Fruit fly (Drosophila melanogaster) whole organism, wandering third instar larva: ENCODE measurements around the gene Pgk.

Experiments
- Abd-B ChIP-seq: fragments of >200 bp; optimal IDR thresholded peaks from 2 replicates; lab custom pipeline; 2017; ENCODE audit warnings: missing biosample characterization, missing genetic modification characterization
- CG32264 ChIP-seq: fragments of 200-800 bp; sonication (Bioruptor generic); optimal IDR thresholded peaks from 2 replicates; lab custom pipeline; 2016; ENCODE audit warnings: missing biosample characterization, missing genetic modification characterization
- CG9705 ChIP-seq: fragments of 200-800 bp; sonication (Bioruptor generic); optimal IDR thresholded peaks from 2 replicates; lab custom pipeline; 2018; ENCODE audit warnings: missing biosample characterization, mild to moderate bottlenecking, missing genetic modification characterization
- CrebA ChIP-seq: fragments of 200-800 bp; sonication (Bioruptor generic); optimal IDR thresholded peaks from 2 replicates; lab custom pipeline; 2016; ENCODE audit warnings: missing biosample characterization, mild to moderate bottlenecking, missing genetic modification characterization, borderline replicate concordance
- Dfd ChIP-seq: fragments of >200 bp; optimal IDR thresholded peaks from 2 replicates; lab custom pipeline; 2017; ENCODE audit warnings: missing biosample characterization, missing genetic modification characterization
- Dif ChIP-seq: fragments of 200-275, 200-300 bp; sonication (Bioruptor generic); optimal IDR thresholded peaks from 2 replicates; lab custom pipeline; 2018; ENCODE audit warnings: missing biosample characterization, missing genetic modification characterization; ENCODE audit not compliant: partially characterized antibody
- GATAd ChIP-seq: sonication (Bioruptor generic); optimal IDR thresholded peaks from 2 replicates; lab custom pipeline; 2016; ENCODE audit warnings: missing biosample characterization, missing genetic modification characterization
- HLH106 ChIP-seq: fragments of 200-800 bp; optimal IDR thresholded peaks from 3 replicates; lab custom pipeline; 2019; ENCODE audit warnings: missing biosample characterization, mild to moderate bottlenecking, missing genetic modification characterization, moderate library complexity
- Hnf4 ChIP-seq: fragments of 200-800 bp; sonication (Bioruptor generic); optimal IDR thresholded peaks from 2 replicates; lab custom pipeline; 2016; ENCODE audit warnings: missing biosample characterization, mild to moderate bottlenecking, missing genetic modification characterization
- Hr78 ChIP-seq: fragments of >200 bp; optimal IDR thresholded peaks from 2 replicates; lab custom pipeline; 2017; ENCODE audit warnings: missing biosample characterization, missing genetic modification characterization
- Hr83 ChIP-seq: fragments of 200-300 bp; sonication (Bioruptor generic); optimal IDR thresholded peaks from 2 replicates; lab custom pipeline; 2016; ENCODE audit warnings: missing biosample characterization, mild to moderate bottlenecking, missing genetic modification characterization, moderate library complexity; ENCODE audit not compliant: poor library complexity, severe bottlenecking
- Jra ChIP-seq: sonication (Bioruptor generic); optimal IDR thresholded peaks from 2 replicates; lab custom pipeline; 2016; ENCODE audit warnings: missing biosample characterization, missing genetic modification characterization
- Mio ChIP-seq: sonication (Bioruptor generic); optimal IDR thresholded peaks from 2 replicates; lab custom pipeline; 2016; ENCODE audit warnings: missing biosample characterization, missing genetic modification characterization
- Myc ChIP-seq: fragments of >200 bp; optimal IDR thresholded peaks from 2 replicates; lab custom pipeline; 2017
- N ChIP-seq: fragments of >200 bp; optimal IDR thresholded peaks from 2 replicates; lab custom pipeline; 2018; ENCODE audit warnings: missing biosample characterization, missing external identifiers, missing genetic modification characterization
- OdsH ChIP-seq: fragments of 200-800 bp; sonication (Bioruptor generic); optimal IDR thresholded peaks from 2 replicates; lab custom pipeline; 2016; ENCODE audit warnings: missing biosample characterization, mild to moderate bottlenecking, missing genetic modification characterization
- Rel ChIP-seq, 2 experiments: fragments of 200-800 bp; sonication (Bioruptor generic) in 1 of 2; optimal IDR thresholded peaks; 2 replicates in 1 of 2; 3 replicates in 1 of 2; lab custom pipeline; 2016 to 2019; ENCODE audit warnings: mild to moderate bottlenecking in 2 of 2, missing biosample characterization in 2 of 2, missing genetic modification characterization in 2 of 2, moderate library complexity in 1 of 2
- Sp1 ChIP-seq: fragments of 200-800 bp; sonication (Bioruptor generic); optimal IDR thresholded peaks from 3 replicates; lab custom pipeline; 2019; ENCODE audit warnings: missing biosample characterization, mild to moderate bottlenecking, missing genetic modification characterization, moderate library complexity
- Vsx2 ChIP-seq: fragments of 200-300, 225-300 bp; sonication (Bioruptor generic); optimal IDR thresholded peaks from 2 replicates; lab custom pipeline; 2018; ENCODE audit warnings: missing biosample characterization, missing genetic modification characterization; ENCODE audit not compliant: partially characterized antibody
- br ChIP-seq: fragments of 200-800 bp; sonication (Bioruptor generic); optimal IDR thresholded peaks from 2 replicates; lab custom pipeline; 2016; ENCODE audit warnings: missing biosample characterization, missing genetic modification characterization
- brk ChIP-seq: fragments of 200-800 bp; sonication (Bioruptor generic); optimal IDR thresholded peaks from 2 replicates; lab custom pipeline; 2016; ENCODE audit warnings: missing biosample characterization, mild to moderate bottlenecking, missing genetic modification characterization
- dl ChIP-seq, 2 experiments: fragments of 175-275, 200-275 bp in 1 of 2; fragments of 200-275 bp in 1 of 2; sonication (Bioruptor generic); optimal IDR thresholded peaks; lab custom pipeline; 2018; ENCODE audit warnings: mild to moderate bottlenecking in 2 of 2, missing biosample characterization in 2 of 2, missing genetic modification characterization in 2 of 2, moderate library complexity in 2 of 2; ENCODE audit not compliant: partially characterized antibody in 2 of 2, insufficient read depth in 1 of 2
- dmrt93B ChIP-seq: fragments of 200-800 bp; sonication (Bioruptor generic); optimal IDR thresholded peaks from 2 replicates; lab custom pipeline; 2018; ENCODE audit warnings: missing biosample characterization, mild to moderate bottlenecking, missing genetic modification characterization
- dsf ChIP-seq: sonication (Bioruptor generic); optimal IDR thresholded peaks from 2 replicates; lab custom pipeline; 2016; ENCODE audit warnings: missing biosample characterization, missing genetic modification characterization, borderline replicate concordance
- ey ChIP-seq: fragments of 200-800 bp; sonication (Bioruptor generic); optimal IDR thresholded peaks from 2 replicates; lab custom pipeline; 2016; ENCODE audit warnings: missing biosample characterization, missing genetic modification characterization
- foxo ChIP-seq, 2 experiments: fragments of 200-800 bp; sonication (Bioruptor generic); optimal IDR thresholded peaks; 2 replicates in 1 of 2; 3 replicates in 1 of 2; lab custom pipeline; 2016 to 2017; ENCODE audit warnings: missing biosample characterization in 2 of 2, missing genetic modification characterization in 2 of 2
- fru ChIP-seq: fragments of 200-800 bp; sonication (Bioruptor generic); optimal IDR thresholded peaks from 3 replicates; lab custom pipeline; 2016; ENCODE audit warnings: missing biosample characterization, mild to moderate bottlenecking, missing genetic modification characterization
- h ChIP-seq: fragments of 200-800 bp; sonication (Bioruptor generic); optimal IDR thresholded peaks from 3 replicates; lab custom pipeline; 2016; ENCODE audit warnings: missing biosample characterization, mild to moderate bottlenecking, missing genetic modification characterization
- jim ChIP-seq: fragments of 175-275, 200-325 bp; sonication (Bioruptor generic); optimal IDR thresholded peaks from 2 replicates; lab custom pipeline; 2016; ENCODE audit warnings: missing biosample characterization, mild to moderate bottlenecking, missing genetic modification characterization
- lola ChIP-seq: fragments of >200 bp; optimal IDR thresholded peaks from 2 replicates; lab custom pipeline; 2017; ENCODE audit warnings: missing biosample characterization, missing genetic modification characterization
- pan ChIP-seq: fragments of >200 bp; optimal IDR thresholded peaks from 2 replicates; lab custom pipeline; 2017
- psq ChIP-seq: fragments of 200-800 bp; sonication (Bioruptor generic); optimal IDR thresholded peaks from 3 replicates; lab custom pipeline; 2017; ENCODE audit warnings: missing biosample characterization, mild to moderate bottlenecking, missing genetic modification characterization, moderate library complexity
- rgr ChIP-seq: fragments of 200-800 bp; sonication (Bioruptor generic); optimal IDR thresholded peaks from 3 replicates; lab custom pipeline; 2016; ENCODE audit warnings: missing biosample characterization, mild to moderate bottlenecking, missing genetic modification characterization
- sage ChIP-seq: fragments of 200-800 bp; sonication (Bioruptor generic); optimal IDR thresholded peaks from 2 replicates; lab custom pipeline; 2016; ENCODE audit warnings: missing biosample characterization, mild to moderate bottlenecking, missing genetic modification characterization
- sv ChIP-seq: fragments of 200-800 bp; sonication (Bioruptor generic); optimal IDR thresholded peaks from 3 replicates; lab custom pipeline; 2016; ENCODE audit warnings: missing biosample characterization, missing genetic modification characterization
- tai ChIP-seq: sonication (Bioruptor generic); optimal IDR thresholded peaks from 2 replicates; lab custom pipeline; 2016; ENCODE audit warnings: missing biosample characterization, missing genetic modification characterization
- usp ChIP-seq: fragments of >200 bp; optimal IDR thresholded peaks from 2 replicates; lab custom pipeline; 2017; ENCODE audit warnings: missing biosample characterization, missing genetic modification characterization
- woc ChIP-seq: sonication (Bioruptor generic); optimal IDR thresholded peaks from 2 replicates; lab custom pipeline; 2016; ENCODE audit warnings: missing biosample characterization, mild to moderate bottlenecking, missing genetic modification characterization

Gene Pgk

DNA sequence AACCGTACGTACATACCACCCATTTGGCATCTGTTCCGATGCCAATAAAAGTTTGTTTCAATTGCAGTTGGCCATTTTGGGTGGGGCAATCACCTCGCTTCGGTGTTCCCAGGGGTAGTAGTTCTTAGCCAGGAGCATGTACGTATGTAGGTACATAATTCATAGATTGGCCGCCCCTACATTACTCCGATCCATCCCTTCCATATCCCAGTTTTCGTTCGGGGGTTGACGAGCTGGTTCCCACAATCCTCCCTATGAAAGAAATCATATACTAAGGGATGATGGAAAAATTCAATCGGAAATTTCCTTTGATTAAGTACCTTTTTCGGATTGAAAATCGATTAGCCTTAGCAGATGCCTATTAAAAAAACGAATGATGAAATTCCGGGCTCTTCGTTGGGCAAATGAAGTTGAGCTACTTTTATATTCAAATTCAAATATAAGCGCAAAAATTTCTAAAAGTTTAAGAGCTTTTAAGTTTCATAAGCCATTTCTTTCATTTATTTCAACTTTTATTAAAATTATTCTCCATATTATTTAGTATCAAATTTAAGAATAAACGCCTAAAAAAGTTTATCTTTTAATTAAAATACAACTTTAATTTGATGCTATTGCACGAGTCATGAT is 5.2 kb upstream of the Pgk start:
- no peak for TF ChIP-seq HLH106 (tag; lab: Kevin White, UChicago)
- TF ChIP-seq Hr83 (GFP tag; lab: Kevin White, UChicago) = no peak
- TF ChIP-seq Mio = no peak
- TF ChIP-seq woc (GFP tag; lab: Kevin White, UChicago) = no peak
- TF ChIP-seq pan = no peak
- TF ChIP-seq rgr (GFP tag; lab: Kevin White, UChicago) = no peak
- TF ChIP-seq CG9705 (GFP tag; lab: Kevin White, UChicago) = no peak
- TF ChIP-seq Dfd (GFP tag; lab: Kevin White, UChicago) = no peak
- TF ChIP-seq dmrt93B (GFP tag; lab: Kevin White, UChicago) = no peak
- no peak for TF ChIP-seq fru (GFP tag; lab: Kevin White, UChicago)
- TF ChIP-seq dl (GFP tag; optimal IDR thresholded peaks at IDR 0.05; lab: Kevin White, UChicago; ENCODE audit: insufficient read depth in 1 of 2, partially characterized antibody in 2 of 2) = no peak
- no peak for TF ChIP-seq Dif
- no peak for TF ChIP-seq br
- no peak for TF ChIP-seq GATAd (GFP tag; lab: Kevin White, UChicago)
- TF ChIP-seq brk (GFP tag; lab: Kevin White, UChicago) = no peak
- TF ChIP-seq Jra (GFP tag; lab: Kevin White, UChicago) = no peak
- TF ChIP-seq sv = no peak
- no peak for TF ChIP-seq Abd-B (GFP tag; lab: Kevin White, UChicago)

- peak; percentile 97 for TF ChIP-seq dl (GFP tag; optimal IDR thresholded peaks at IDR 0.05; lab: Kevin White, UChicago; ENCODE audit: insufficient read depth in 1 of 2, partially characterized antibody in 2 of 2)
- TF ChIP-seq jim (GFP tag; lab: Kevin White, UChicago) = peak; percentile 23
- peak; percentile 42 for TF ChIP-seq Hr83 (GFP tag; lab: Kevin White, UChicago)
- no peak for TF ChIP-seq br
- peak; percentile 97 for TF ChIP-seq Dif
- TF ChIP-seq sage (GFP tag; lab: Kevin White, UChicago) = peak; percentile 71
- peak; percentile 49 for TF ChIP-seq h (GFP tag; lab: Kevin White, UChicago)
- TF ChIP-seq CG9705 (GFP tag; lab: Kevin White, UChicago) = no peak
- TF ChIP-seq, all 38 proteins: peak for 6
Observed at dm6 chr2L:2755323-2755695, 2.4 kb upstream of the Pgk start.

dm6 chr2L:2754437-2755322 is 1.8 kb upstream of the Pgk start:
- no peak for TF ChIP-seq GATAd (GFP tag; lab: Kevin White, UChicago)
- TF ChIP-seq sv = peak; percentile 63
- TF ChIP-seq Myc (lab: Kevin White, UChicago) = no peak
- TF ChIP-seq OdsH (GFP tag; lab: Kevin White, UChicago) = peak; percentile 63
- TF ChIP-seq Hr83 (GFP tag; lab: Kevin White, UChicago) = peak; percentile 87
- TF ChIP-seq sage (GFP tag; lab: Kevin White, UChicago) = peak; percentile 21
- TF ChIP-seq HLH106 (tag; lab: Kevin White, UChicago) = peak; percentile 78
- no peak for TF ChIP-seq tai (GFP tag; lab: Kevin White, UChicago)
- peak; percentile 38 for TF ChIP-seq dsf (GFP tag; lab: Kevin White, UChicago)
- TF ChIP-seq Dif = peak; percentile 89
- TF ChIP-seq rgr (GFP tag; lab: Kevin White, UChicago) = peak; percentile 53
- peak; percentile 34 for TF ChIP-seq Mio
- no peak for TF ChIP-seq brk (GFP tag; lab: Kevin White, UChicago)
- TF ChIP-seq psq (GFP tag; lab: Kevin White, UChicago) = peak; percentile 53
- TF ChIP-seq fru (GFP tag; lab: Kevin White, UChicago) = peak; percentile 81
- no peak for TF ChIP-seq CG32264 (GFP tag; lab: Kevin White, UChicago)
- TF ChIP-seq CG9705 (GFP tag; lab: Kevin White, UChicago) = peak; percentile 54
- peak; percentile 58 for TF ChIP-seq ey (GFP tag; lab: Kevin White, UChicago)
- no peak for TF ChIP-seq jim (GFP tag; lab: Kevin White, UChicago)
- peak; percentile 57 for TF ChIP-seq h (GFP tag; lab: Kevin White, UChicago)
- no peak for TF ChIP-seq N (GFP tag; lab: Kevin White, UChicago)
- TF ChIP-seq Abd-B (GFP tag; lab: Kevin White, UChicago) = no peak
- TF ChIP-seq Vsx2 (GFP tag; lab: Kevin White, UChicago) = no peak
- no peak for TF ChIP-seq usp
- TF ChIP-seq foxo (GFP tag; optimal IDR thresholded peaks at IDR 0.05; lab: Kevin White, UChicago) = peak in 1 of 2 experiments; percentile 79
- no peak for TF ChIP-seq CrebA (GFP tag; lab: Kevin White, UChicago)
- TF ChIP-seq Sp1 (GFP tag; lab: Kevin White, UChicago) = peak; percentile 82
- no peak for TF ChIP-seq Hr78 (GFP tag; lab: Kevin White, UChicago)
- no peak for TF ChIP-seq pan
- TF ChIP-seq lola (GFP tag; lab: Kevin White, UChicago) = no peak
- TF ChIP-seq Rel (GFP tag; optimal IDR thresholded peaks at IDR 0.05; lab: Kevin White, UChicago) = no peak
- no peak for TF ChIP-seq Rel (tag; optimal IDR thresholded peaks at IDR 0.05; lab: Kevin White, UChicago)
- peak; percentile 51 for TF ChIP-seq dmrt93B (GFP tag; lab: Kevin White, UChicago)
- peak; percentile 31 for TF ChIP-seq Hnf4
- TF ChIP-seq Jra (GFP tag; lab: Kevin White, UChicago) = peak; percentile 6
- peak; percentile 61 for TF ChIP-seq br
- TF ChIP-seq Dfd (GFP tag; lab: Kevin White, UChicago) = no peak
- peak; percentile 17 for TF ChIP-seq woc (GFP tag; lab: Kevin White, UChicago)
- TF ChIP-seq dl (GFP tag; optimal IDR thresholded peaks at IDR 0.05; lab: Kevin White, UChicago; ENCODE audit: insufficient read depth in 1 of 2, partially characterized antibody in 2 of 2) = peak; percentile 70 to 82
